Fruit fly (Drosophila melanogaster): ENCODE data around the gene CG1172.

The CG1172 gene

dm6 chr3R:5374720-5375119 is 19.0 kb upstream of the CG1172 start, which contains the start of the genes hd and CG14667:
TSS of gene hd (minus strand) at chr3R:5374962.
TSS of gene CG14667 (plus strand) at chr3R:5375022.
- no peak for TF ChIP-seq CTCF (optimal IDR thresholded peaks at IDR 0.05)
- TF ChIP-seq CG8478 (optimal IDR thresholded peaks at IDR 0.05) = no peak

DNA sequence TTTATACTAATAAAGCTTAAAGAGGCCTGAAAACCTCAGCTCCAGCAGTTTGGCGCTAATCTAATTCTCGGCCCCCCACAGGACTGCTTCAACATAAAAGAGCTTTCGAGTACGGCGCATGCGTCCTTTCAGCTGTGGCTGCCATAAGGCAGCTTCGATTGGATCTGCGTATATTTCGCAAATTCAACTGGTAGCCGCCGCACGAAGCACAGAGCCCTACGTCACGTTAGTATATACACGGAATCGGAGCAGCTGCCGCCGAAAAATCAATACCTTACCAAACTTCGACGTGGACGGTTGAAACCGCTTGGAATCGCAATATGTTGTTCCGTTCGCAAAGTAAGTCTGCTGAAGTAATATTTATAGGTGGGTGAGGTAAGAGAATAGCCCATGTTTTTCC is 17.1 kb upstream of the CG1172 start, which contains the start of gene 7B2:
Gene 7B2, plus strand, starts transcription at position 169 of the 400 bp plus-strand sequence.
- TF ChIP-seq CG8478 (optimal IDR thresholded peaks at IDR 0.05) (no peak), CTCF (optimal IDR thresholded peaks at IDR 0.05) (no peak)

dm6 chr3R:5385761-5386160 is 8.0 kb upstream of the CG1172 start:
- TF ChIP-seq CTCF (optimal IDR thresholded peaks at IDR 0.05) (no peak), CG8478 (optimal IDR thresholded peaks at IDR 0.05) (no peak)

DNA sequence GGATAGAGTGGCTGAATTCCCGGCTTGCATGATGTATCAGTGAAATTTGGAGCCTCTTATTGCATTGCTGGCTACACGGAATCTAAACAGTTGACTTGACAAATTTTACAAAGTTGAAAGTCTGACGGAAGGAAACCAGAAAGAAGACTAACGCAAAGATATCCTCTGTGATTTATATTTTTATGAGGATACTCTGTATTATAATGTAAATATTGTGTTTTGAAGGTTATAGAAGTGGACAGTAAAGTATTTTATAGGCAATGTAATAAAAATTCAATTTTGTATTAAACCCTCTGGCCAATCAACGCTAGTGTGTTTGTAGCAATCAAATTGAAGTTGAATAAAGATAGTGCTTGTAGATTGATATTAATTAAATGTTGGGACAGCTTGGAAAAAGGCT is 6.2 kb upstream of the CG1172 start, which contains the start of gene CG14668:
Gene CG14668, minus strand, starts transcription at position 101 of the 400 bp plus-strand sequence.
- TF ChIP-seq CG8478 (optimal IDR thresholded peaks at IDR 0.05) (no peak), CTCF (optimal IDR thresholded peaks at IDR 0.05) (no peak)

- no peak for TF ChIP-seq CG8478 (optimal IDR thresholded peaks at IDR 0.05)
- TF ChIP-seq CTCF (optimal IDR thresholded peaks at IDR 0.05) = no peak
Measured at dm6 chr3R:5387996-5388395, 5.7 kb upstream of the CG1172 start.

DNA sequence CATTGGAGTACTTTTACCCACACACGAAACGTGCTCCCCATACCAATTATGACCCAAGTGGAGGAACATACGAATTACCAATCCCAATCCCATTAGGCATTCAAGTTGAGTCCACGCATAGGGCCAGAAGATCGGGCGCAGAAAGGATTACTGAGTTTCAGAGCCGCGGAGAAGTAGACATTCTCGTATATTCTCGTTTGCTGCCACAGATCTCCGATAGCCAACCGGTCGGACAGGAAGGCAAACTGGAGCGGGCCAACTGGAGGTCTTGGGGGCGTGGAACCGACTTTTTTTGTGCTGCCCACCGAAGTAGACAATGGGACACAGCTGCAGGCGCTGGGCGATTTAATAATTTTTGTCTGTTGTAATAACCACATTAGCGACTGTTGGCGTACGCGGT is 4.7 kb upstream of the CG1172 start:
- TF ChIP-seq CG8478 (optimal IDR thresholded peaks at IDR 0.05) (no peak), CTCF (optimal IDR thresholded peaks at IDR 0.05) (no peak)

dm6 chr3R:5389435-5389834 is 4.3 kb upstream of the CG1172 start:
- TF ChIP-seq CTCF (optimal IDR thresholded peaks at IDR 0.05) (no peak), CG8478 (optimal IDR thresholded peaks at IDR 0.05) (no peak)

dm6 chr3R:5390095-5390663 is 3.5 kb upstream of the CG1172 start:
- TF ChIP-seq CG8478 (optimal IDR thresholded peaks at IDR 0.05) (no peak), CTCF (optimal IDR thresholded peaks at IDR 0.05) (no peak)

- TF ChIP-seq CTCF (optimal IDR thresholded peaks at IDR 0.05) (no peak), CG8478 (optimal IDR thresholded peaks at IDR 0.05) (no peak)
Measured at dm6 chr3R:5392033-5392432, 1.7 kb upstream of the CG1172 start.

dm6 chr3R:5392621-5393020 is 1.1 kb upstream of the CG1172 start, which contains the start of gene kkv:
TSS of gene kkv (minus strand) at chr3R:5392866.
- TF ChIP-seq CTCF (optimal IDR thresholded peaks at IDR 0.05) = no peak
- TF ChIP-seq CG8478 (optimal IDR thresholded peaks at IDR 0.05) = no peak

DNA sequence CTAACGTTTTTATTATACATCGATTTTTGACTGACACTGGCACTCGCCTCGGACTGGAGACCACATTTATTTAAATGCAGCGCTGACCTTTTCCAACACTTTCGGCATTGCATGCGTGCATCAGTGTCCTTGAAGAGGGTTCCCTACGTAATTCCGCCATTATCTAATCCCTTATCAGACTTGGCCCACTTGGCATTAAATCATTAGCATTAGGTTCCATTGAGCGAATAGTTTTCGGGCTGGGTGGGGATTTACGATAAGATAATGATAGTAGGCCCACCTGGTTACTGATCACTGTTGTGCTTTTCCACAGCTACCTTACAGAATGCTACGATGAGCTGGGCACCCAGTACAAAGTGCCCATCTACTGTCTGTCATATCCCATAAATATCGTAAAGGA is 1.5 kb downstream of the CG1172 start:
- TF ChIP-seq CTCF (optimal IDR thresholded peaks at IDR 0.05) (no peak), CG8478 (optimal IDR thresholded peaks at IDR 0.05) (no peak)

- TF ChIP-seq CTCF (optimal IDR thresholded peaks at IDR 0.05) (no peak), CG8478 (optimal IDR thresholded peaks at IDR 0.05) (no peak)
Measured at dm6 chr3R:5399096-5399495, 5.4 kb downstream of the CG1172 start, which contains the start of gene Or83a. TSS of gene Or83a (minus strand) at chr3R:5399196.

DNA sequence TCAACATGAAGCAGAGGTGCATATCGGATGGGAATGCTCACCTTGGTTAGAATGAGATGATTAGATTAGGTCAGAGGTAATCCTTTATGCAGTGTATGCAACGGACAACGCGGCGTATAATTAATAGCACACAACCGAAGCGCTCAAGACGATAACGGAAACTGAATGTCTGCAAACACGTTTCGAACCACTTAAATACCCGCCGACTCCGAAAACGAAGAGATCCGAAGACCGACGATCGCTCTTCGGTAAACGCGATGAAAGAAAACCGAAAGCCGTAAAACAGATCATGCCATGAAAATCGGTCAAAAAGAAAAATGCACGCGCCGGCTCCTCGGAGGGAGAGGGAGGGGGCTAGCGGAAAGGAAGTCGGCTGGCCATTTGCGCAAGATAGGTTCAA is 10.2 kb downstream of the CG1172 start, which contains the start of gene CG2663:
Gene CG2663, minus strand, starts transcription at position 173 of the 400 bp plus-strand sequence.
- TF ChIP-seq CG8478 (optimal IDR thresholded peaks at IDR 0.05) = no peak
- TF ChIP-seq CTCF (optimal IDR thresholded peaks at IDR 0.05) = no peak

- no peak for TF ChIP-seq CG8478 (optimal IDR thresholded peaks at IDR 0.05)
- no peak for TF ChIP-seq CTCF (optimal IDR thresholded peaks at IDR 0.05)
Measured at dm6 chr3R:5412306-5412705, 18.6 kb downstream of the CG1172 start, which contains the start of gene Orco. TSS of gene Orco (minus strand) at chr3R:5412406.

dm6 chr3R:5412987-5413386 is 19.3 kb downstream of the CG1172 start:
- no peak for TF ChIP-seq CG8478 (optimal IDR thresholded peaks at IDR 0.05)
- no peak for TF ChIP-seq CTCF (optimal IDR thresholded peaks at IDR 0.05)

DNA sequence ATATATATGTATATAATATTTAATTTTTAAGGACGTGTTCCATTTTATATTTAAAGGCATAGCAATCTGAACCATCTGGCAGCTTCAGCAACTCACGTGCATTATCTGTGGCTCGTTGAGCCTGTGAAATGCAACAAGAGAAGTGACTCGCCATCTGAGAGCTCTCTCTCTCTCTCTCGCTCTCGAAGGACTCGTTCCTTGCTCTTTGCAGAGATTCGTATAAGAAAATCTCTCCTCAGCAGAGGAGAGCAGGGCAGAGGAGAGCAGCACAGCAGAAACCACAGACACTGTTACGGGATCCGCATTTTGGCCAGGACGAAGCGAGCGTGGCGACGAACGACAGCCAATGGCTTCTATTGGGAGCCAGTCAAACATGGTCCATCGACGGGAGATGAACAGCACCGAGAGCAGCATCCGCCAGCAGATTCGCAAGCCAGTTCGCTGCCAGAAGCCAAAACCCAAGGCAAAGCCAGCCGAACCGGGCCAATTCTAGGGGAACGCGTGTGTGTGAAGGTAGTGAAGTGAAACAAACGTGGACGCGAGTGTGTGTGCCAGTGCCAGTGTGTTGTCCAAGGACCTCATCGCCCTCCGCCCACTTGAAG is 20.5 kb downstream of the CG1172 start, which contains the start of gene CG14669:
Gene CG14669, plus strand, starts transcription at position 381 of the 602 bp plus-strand sequence.
- TF ChIP-seq CTCF (optimal IDR thresholded peaks at IDR 0.05) (no peak), CG8478 (optimal IDR thresholded peaks at IDR 0.05) (no peak)
